Worm (Caenorhabditis elegans) whole organism, late embryonic: ENCODE measurements around the gene C07E3.8.

ENCODE experiments used
- C08G9.2 ChIP-seq: sonication (generic microtip); optimal IDR thresholded peaks from 2 replicates; lab custom pipeline; 2016; ENCODE audit warnings: mild to moderate bottlenecking, missing genetic modification characterization, moderate library complexity, missing compliant biosample characterization
- T23F11.4 ChIP-seq: fragments of 200-800 bp; sonication (Bioruptor generic); optimal IDR thresholded peaks from 2 replicates; lab custom pipeline; 2018; ENCODE audit warnings: mild to moderate bottlenecking, missing genetic modification characterization, missing compliant biosample characterization
- Y22D7AL.16 ChIP-seq: sonication (generic microtip); optimal IDR thresholded peaks from 2 replicates; lab custom pipeline; 2016; ENCODE audit warnings: missing genetic modification characterization, missing compliant biosample characterization
- ahr-1 ChIP-seq: sonication (generic microtip); optimal IDR thresholded peaks from 2 replicates; lab custom pipeline; 2016; ENCODE audit warnings: missing genetic modification characterization, missing compliant biosample characterization
- ceh-14 ChIP-seq: sonication (generic microtip); optimal IDR thresholded peaks from 2 replicates; lab custom pipeline; 2016; ENCODE audit warnings: missing genotype, missing genetic modification characterization, missing compliant biosample characterization
- ceh-18 ChIP-seq: sonication (generic microtip); optimal IDR thresholded peaks from 2 replicates; lab custom pipeline; 2016; ENCODE audit warnings: missing genetic modification characterization, missing compliant biosample characterization
- ceh-19 ChIP-seq: fragments of 200-800 bp; sonication (Bioruptor generic); optimal IDR thresholded peaks from 2 replicates; lab custom pipeline; 2018; ENCODE audit warnings: mild to moderate bottlenecking, missing genetic modification characterization, missing compliant biosample characterization
- ceh-2 ChIP-seq: sonication (generic microtip); optimal IDR thresholded peaks from 2 replicates; lab custom pipeline; 2016; ENCODE audit warnings: missing genotype, missing genetic modification characterization, missing compliant biosample characterization
- ceh-24 ChIP-seq: sonication (generic microtip); optimal IDR thresholded peaks from 2 replicates; lab custom pipeline; 2016; ENCODE audit warnings: mild to moderate bottlenecking, missing genetic modification characterization, missing compliant biosample characterization
- ceh-30 ChIP-seq: fragments of 150-350 bp; optimal IDR thresholded peaks from 2 replicates; lab custom pipeline; 2014; ENCODE audit warnings: missing biosample characterization, missing genetic modification characterization
- ceh-31 ChIP-seq: sonication (generic microtip); optimal IDR thresholded peaks from 2 replicates; lab custom pipeline; 2016; ENCODE audit warnings: missing genetic modification characterization, missing compliant biosample characterization
- ceh-45 ChIP-seq: fragments of 200-800 bp; sonication (Bioruptor generic); IDR thresholded peaks from 2 replicates; pipeline ENCODE4 v1.3.6; 2022; ENCODE audit warnings: missing genetic modification reagents, missing genetic modification characterization, missing compliant biosample characterization
- ceh-48 ChIP-seq: sonication (generic microtip); optimal IDR thresholded peaks from 2 replicates; lab custom pipeline; 2016; ENCODE audit warnings: missing genetic modification characterization, inconsistent platforms, missing compliant biosample characterization
- ceh-6 ChIP-seq: fragments of 200-800 bp; sonication (Bioruptor generic); optimal IDR thresholded peaks from 2 replicates; lab custom pipeline; 2018; ENCODE audit warnings: mild to moderate bottlenecking, missing genetic modification characterization, missing compliant biosample characterization
- ceh-9 ChIP-seq: sonication (generic microtip); optimal IDR thresholded peaks from 2 replicates; lab custom pipeline; 2016; ENCODE audit warnings: mild to moderate bottlenecking, missing genetic modification characterization, inconsistent platforms, missing compliant biosample characterization
- che-1 ChIP-seq: sonication (generic microtip); optimal IDR thresholded peaks from 2 replicates; lab custom pipeline; 2016; ENCODE audit warnings: mild to moderate bottlenecking, missing genetic modification characterization, missing compliant biosample characterization
- dmd-4 ChIP-seq: sonication (generic microtip); optimal IDR thresholded peaks from 2 replicates; lab custom pipeline; 2016; ENCODE audit warnings: borderline replicate concordance, missing genetic modification characterization, missing compliant biosample characterization
- dve-1 ChIP-seq: sonication (generic microtip); optimal IDR thresholded peaks from 2 replicates; lab custom pipeline; 2017; ENCODE audit warnings: antibody characterized with exemption, mild to moderate bottlenecking, missing genetic modification characterization, missing compliant biosample characterization
- elt-2 ChIP-seq: sonication (generic microtip); optimal IDR thresholded peaks from 2 replicates; lab custom pipeline; 2016; ENCODE audit warnings: missing genetic modification reagents, missing genetic modification characterization, missing compliant biosample characterization
- gmeb-2 ChIP-seq: sonication (generic microtip); optimal IDR thresholded peaks from 2 replicates; lab custom pipeline; 2016; ENCODE audit warnings: missing genetic modification characterization, inconsistent platforms, missing compliant biosample characterization
- hlh-13 ChIP-seq: fragments of 200-800 bp; sonication (Bioruptor generic); optimal IDR thresholded peaks from 2 replicates; lab custom pipeline; 2018; ENCODE audit warnings: mild to moderate bottlenecking, missing genetic modification characterization, missing compliant biosample characterization
- hlh-15 ChIP-seq: sonication (generic microtip); optimal IDR thresholded peaks from 2 replicates; lab custom pipeline; 2016; ENCODE audit warnings: missing genetic modification characterization, missing compliant biosample characterization
- hlh-30 ChIP-seq: sonication (generic microtip); optimal IDR thresholded peaks from 2 replicates; lab custom pipeline; 2017; ENCODE audit warnings: antibody characterized with exemption, missing genetic modification characterization, missing compliant biosample characterization; ENCODE audit not compliant: insufficient read depth
- hlh-6 ChIP-seq: sonication (generic microtip); optimal IDR thresholded peaks from 2 replicates; lab custom pipeline; 2016; ENCODE audit warnings: missing genotype, missing genetic modification characterization, missing compliant biosample characterization
- lin-11 ChIP-seq: fragments of 200-800 bp; sonication (Bioruptor generic); optimal IDR thresholded peaks from 2 replicates; lab custom pipeline; 2018; ENCODE audit warnings: mild to moderate bottlenecking, missing genetic modification characterization, missing compliant biosample characterization
- madf-2 ChIP-seq: sonication (generic microtip); optimal IDR thresholded peaks from 2 replicates; lab custom pipeline; 2017; ENCODE audit warnings: missing genetic modification characterization, missing compliant biosample characterization
- nhr-11 ChIP-seq: fragments of 150-350 bp; optimal IDR thresholded peaks from 2 replicates; lab custom pipeline; 2014; ENCODE audit warnings: missing biosample characterization, missing genetic modification characterization
- pat-9 ChIP-seq: fragments of 200-800 bp; sonication (Bioruptor generic); optimal IDR thresholded peaks from 2 replicates; lab custom pipeline; 2018; ENCODE audit warnings: mild to moderate bottlenecking, missing genetic modification characterization, moderate library complexity, missing compliant biosample characterization
- pha-2 ChIP-seq: sonication (generic microtip); optimal IDR thresholded peaks from 2 replicates; lab custom pipeline; 2017; ENCODE audit warnings: mild to moderate bottlenecking, missing genetic modification characterization, missing compliant biosample characterization
- pha-4 ChIP-seq: fragments of 150-350 bp; optimal IDR thresholded peaks from 2 replicates; lab custom pipeline; 2018; ENCODE audit warnings: missing biosample characterization, missing genetic modification reagents, missing genetic modification characterization
- pros-1 ChIP-seq: fragments of 150-350 bp; optimal IDR thresholded peaks from 2 replicates; lab custom pipeline; 2014; ENCODE audit warnings: missing biosample characterization, missing genetic modification reagents, missing genetic modification characterization
- ref-2 ChIP-seq: sonication (generic microtip); optimal IDR thresholded peaks from 2 replicates; lab custom pipeline; 2016; ENCODE audit warnings: missing genetic modification characterization, missing compliant biosample characterization
- sdc-2 ChIP-seq: sonication (generic microtip); optimal IDR thresholded peaks from 2 replicates; lab custom pipeline; 2016; ENCODE audit warnings: missing genotype, missing genetic modification characterization, missing compliant biosample characterization
- sox-2 ChIP-seq: fragments of 200-800 bp; sonication (Bioruptor generic); IDR thresholded peaks from 2 replicates; pipeline ENCODE4 v1.3.6; 2022; ENCODE audit warnings: missing genetic modification reagents, missing genetic modification characterization, missing compliant biosample characterization
- syd-9 ChIP-seq: sonication (generic microtip); optimal IDR thresholded peaks from 2 replicates; lab custom pipeline; 2016; ENCODE audit warnings: mild to moderate bottlenecking, missing genetic modification characterization, moderate library complexity, missing compliant biosample characterization
- tbx-2 ChIP-seq: sonication (generic microtip); optimal IDR thresholded peaks from 2 replicates; lab custom pipeline; 2016; ENCODE audit warnings: missing genetic modification characterization, missing compliant biosample characterization
- ttx-3 ChIP-seq: sonication (generic microtip); optimal IDR thresholded peaks from 2 replicates; lab custom pipeline; 2016; ENCODE audit warnings: missing genetic modification reagents, missing genetic modification characterization, missing compliant biosample characterization
- unc-42 ChIP-seq: sonication (generic microtip); optimal IDR thresholded peaks from 2 replicates; lab custom pipeline; 2016; ENCODE audit warnings: missing genotype, missing genetic modification characterization, missing compliant biosample characterization
- ztf-16 ChIP-seq: sonication (generic microtip); optimal IDR thresholded peaks from 2 replicates; lab custom pipeline; 2017; ENCODE audit warnings: missing genetic modification characterization, missing compliant biosample characterization

The C07E3.8 gene

DNA sequence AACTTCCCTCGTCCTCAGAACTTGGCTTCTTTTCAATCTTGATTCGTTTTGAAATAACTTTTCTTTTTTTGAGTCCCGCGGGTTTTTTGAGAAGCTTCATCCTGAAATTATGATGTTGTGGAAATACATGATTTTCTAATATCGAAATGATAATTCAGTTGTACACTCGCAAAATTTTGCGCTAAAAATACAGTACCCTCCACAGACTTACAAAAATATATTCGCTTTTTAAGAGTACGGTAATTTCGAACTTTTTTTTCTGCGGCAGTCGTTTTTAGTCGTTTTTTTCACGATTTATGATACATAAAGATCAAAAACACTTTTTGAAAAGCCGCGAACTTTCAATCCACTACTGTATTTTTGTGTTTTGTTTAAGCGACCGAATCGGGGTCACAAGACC, 7.1 kb upstream of the C07E3.8 start, which contains the start of gene pro-2:
pro-2 (minus strand) TSS at position 101 of the 400 bp plus-strand sequence.
- TF ChIP-seq ceh-24 (tag; lab: Kevin White, UChicago) (no peak), ttx-3 (tag; lab: Kevin White, UChicago) (no peak), elt-2 (tag; lab: Kevin White, UChicago) (no peak), ahr-1 (tag; lab: Kevin White, UChicago) (no peak), ceh-9 (tag; lab: Kevin White, UChicago) (no peak), dmd-4 (tag; lab: Kevin White, UChicago) (no peak), ztf-16 (no peak), pros-1 (tag; lab: Kevin White, UChicago) (no peak), sox-2 (GFP tag; lab: Robert Waterston, UW) (no peak), lin-11 (tag; lab: Kevin White, UChicago) (no peak), ceh-14 (tag; lab: Kevin White, UChicago) (no peak), T23F11.4 (GFP tag; lab: Kevin White, UChicago) (no peak), che-1 (tag; lab: Kevin White, UChicago) (no peak)

DNA sequence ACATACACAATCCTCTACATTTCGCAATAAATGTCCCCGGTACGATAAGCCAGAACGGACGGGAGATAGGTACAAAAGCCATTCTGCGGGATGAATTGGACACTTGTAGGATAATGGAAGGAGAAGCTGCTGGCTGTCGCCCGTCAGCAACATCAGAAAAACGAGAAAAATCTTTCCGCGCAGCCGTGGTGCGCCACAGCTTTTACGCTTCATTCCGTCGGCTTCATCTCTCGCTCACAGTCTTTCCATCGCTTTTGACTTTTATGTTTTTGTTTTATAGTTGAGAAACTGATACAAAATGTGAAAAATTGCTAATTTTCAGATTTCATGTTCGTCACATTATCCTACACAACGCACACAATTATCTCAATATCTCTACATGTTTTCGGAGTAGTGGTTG, 6.0 kb upstream of the C07E3.8 start, which contains the start of gene C07E3.10:
C07E3.10 (plus strand) TSS at position 301 of the 400 bp plus-strand sequence.
- no peak for TF ChIP-seq ceh-18
- TF ChIP-seq gmeb-2 (tag; lab: Kevin White, UChicago) = no peak
- TF ChIP-seq ceh-48 = no peak
- TF ChIP-seq dve-1 (tag; lab: Kevin White, UChicago) = no peak
- no peak for TF ChIP-seq elt-2 (tag; lab: Kevin White, UChicago)
- TF ChIP-seq ceh-6 (GFP tag; lab: Kevin White, UChicago) = no peak
- TF ChIP-seq hlh-13 = no peak
- TF ChIP-seq ref-2 (tag; lab: Kevin White, UChicago) = no peak

DNA sequence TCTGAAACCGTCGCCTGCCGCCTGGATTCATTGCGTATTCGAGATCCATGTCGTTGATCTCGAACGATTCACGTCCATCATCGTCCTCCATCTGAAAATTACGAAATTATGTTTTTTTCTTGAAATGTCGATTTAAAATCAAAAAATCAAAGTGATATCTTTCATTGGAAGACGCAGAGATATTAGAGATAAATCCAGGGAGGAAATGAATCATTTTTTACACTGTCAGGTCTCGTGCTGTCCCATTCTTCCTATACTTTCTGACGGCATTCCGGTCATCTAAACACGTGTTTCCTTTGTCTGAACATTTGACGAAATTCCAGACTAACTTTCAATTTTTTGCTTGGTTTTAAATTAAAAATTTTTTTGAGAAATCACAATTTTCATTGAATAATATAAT, 2.1 kb upstream of the C07E3.8 start, which contains the start of gene stip-1:
stip-1 (minus strand) TSS at position 98 of the 400 bp plus-strand sequence.
- TF ChIP-seq ceh-19 (GFP tag; lab: Kevin White, UChicago) (no peak), pha-2 (tag; lab: Kevin White, UChicago) (no peak), lin-11 (tag; lab: Kevin White, UChicago) (no peak)

- TF ChIP-seq lin-11 (tag; lab: Kevin White, UChicago) = no peak
- peak; percentile 66 for TF ChIP-seq unc-42
- TF ChIP-seq pha-4 (tag; lab: Kevin White, UChicago) = no peak
Observed at ce11 chrII:10350487-10350886, 1.6 kb upstream of the C07E3.8 start, which contains the start of gene C07E3.9. TSS of gene C07E3.9 (plus strand) at chrII:10350756.

- TF ChIP-seq ceh-45 (GFP tag; lab: Robert Waterston, UW) = no peak
- TF ChIP-seq dve-1 (tag; lab: Kevin White, UChicago) = no peak
- TF ChIP-seq ceh-24 (tag; lab: Kevin White, UChicago) = no peak
- TF ChIP-seq pat-9 (tag; lab: Kevin White, UChicago) = no peak
Observed at ce11 chrII:10357468-10358007, 5.5 kb downstream of the C07E3.8 start, which contains the start of gene C07E3.3. TSS of gene C07E3.3 (minus strand) at chrII:10357518.

DNA sequence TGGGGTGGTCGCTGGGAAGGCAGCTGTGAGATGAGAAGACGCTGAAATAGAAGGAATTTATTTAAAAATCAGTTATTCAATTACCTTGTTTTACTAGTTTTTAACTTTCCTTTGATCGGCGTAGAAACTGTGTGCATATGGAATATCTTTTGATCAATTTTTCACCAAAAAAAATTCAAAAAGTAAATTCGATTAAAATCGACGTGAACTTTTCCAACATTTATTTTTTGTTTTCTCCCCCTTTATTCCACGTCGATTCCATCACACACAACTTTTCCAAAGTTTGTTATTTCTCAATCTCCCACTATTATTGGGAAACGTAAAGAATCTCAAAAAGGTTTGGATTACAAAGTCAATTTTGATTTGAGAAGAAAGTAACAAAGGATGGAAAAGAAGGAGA, 8.4 kb downstream of the C07E3.8 start, which contains the start of gene C07E3.4:
C07E3.4 (plus strand) TSS at position 301 of the 400 bp plus-strand sequence.
- TF ChIP-seq madf-2 (tag; lab: Kevin White, UChicago) (no peak), ceh-31 (tag; lab: Kevin White, UChicago) (no peak), nhr-11 (tag; lab: Kevin White, UChicago) (no peak), C08G9.2 (tag; lab: Kevin White, UChicago) (no peak), hlh-15 (tag; lab: Kevin White, UChicago) (no peak), hlh-30 (tag; lab: Kevin White, UChicago) (no peak), T23F11.4 (GFP tag; lab: Kevin White, UChicago) (no peak), lin-11 (tag; lab: Kevin White, UChicago) (no peak), sdc-2 (no peak), hlh-6 (no peak), Y22D7AL.16 (tag; lab: Kevin White, UChicago) (no peak), dve-1 (tag; lab: Kevin White, UChicago) (no peak), syd-9 (no peak), ceh-30 (no peak), tbx-2 (tag; lab: Kevin White, UChicago) (no peak), ceh-24 (tag; lab: Kevin White, UChicago) (no peak), ceh-18 (no peak), ceh-2 (tag; lab: Kevin White, UChicago) (no peak)
